Worm (Caenorhabditis elegans): ENCODE data around the gene C23F12.3.

DNA sequence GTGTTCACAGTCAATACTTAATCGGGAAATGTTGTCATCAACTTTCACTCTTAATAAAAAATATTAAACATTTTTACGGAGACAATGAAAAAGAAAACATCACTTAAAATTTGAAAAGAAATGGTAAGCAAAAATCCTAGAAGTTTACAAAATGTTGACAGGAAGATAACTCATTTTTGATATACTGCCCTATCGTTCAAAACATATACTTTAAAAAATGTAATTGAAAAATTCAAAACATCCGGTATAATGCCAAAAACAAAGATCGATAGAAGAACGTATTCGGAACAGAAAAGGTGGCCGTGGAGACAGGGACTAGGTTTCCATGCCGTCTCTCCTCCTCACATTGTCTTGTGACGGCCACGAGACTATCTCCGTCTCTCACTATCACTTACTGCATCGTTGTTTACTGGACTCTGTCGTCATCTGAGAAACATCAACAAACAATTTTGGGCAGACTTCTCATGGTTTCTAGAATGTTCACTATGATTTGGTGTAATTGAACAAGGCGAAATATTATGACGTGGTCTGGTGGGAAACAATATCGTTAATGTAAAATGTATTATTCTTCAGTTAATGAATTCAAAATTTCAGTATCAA lies 44.0 kb upstream of the C23F12.3 start, which contains the start of gene oga-1:
- no peak for TF ChIP-seq lin-39 (tag; optimal IDR thresholded peaks at IDR 0.05)
- no peak for TF ChIP-seq vab-7 (GFP tag; IDR thresholded peaks at IDR 0.05)
- no peak for TF ChIP-seq pha-4 (GFP tag; IDR thresholded peaks at IDR 0.05)
- peak; percentile 91 for TF ChIP-seq pha-4 (tag; optimal IDR thresholded peaks at IDR 0.05)
- no peak for TF ChIP-seq hif-1 (tag; optimal IDR thresholded peaks at IDR 0.05)
- TF ChIP-seq lsy-2 (tag; optimal IDR thresholded peaks at IDR 0.05): no peak
- TF ChIP-seq nhr-237 (tag; optimal IDR thresholded peaks at IDR 0.05): no peak
- TF ChIP-seq nhr-111 (GFP tag; optimal IDR thresholded peaks at IDR 0.05): no peak
- TF ChIP-seq ama-1 (optimal IDR thresholded peaks at IDR 0.05): no peak
- peak; percentile 60 for TF ChIP-seq fkh-10 (GFP tag; optimal IDR thresholded peaks at IDR 0.05)
- TF ChIP-seq nhr-6 (tag; optimal IDR thresholded peaks at IDR 0.05): peak; percentile 87
- TF ChIP-seq zip-11 (GFP tag; IDR thresholded peaks at IDR 0.05): no peak
- TF ChIP-seq T26A8.4 (GFP tag; IDR thresholded peaks at IDR 0.05): no peak
- peak; percentile 91 for TF ChIP-seq nhr-11 (tag; optimal IDR thresholded peaks at IDR 0.05)
